Fruit fly (Drosophila melanogaster) whole organism, prepupa: ENCODE results near the gene CG31871.

Source experiments
- CG10631 ChIP-seq: fragments of 200-800 bp; sonication (Bioruptor generic); optimal IDR thresholded peaks from 2 replicates; lab custom pipeline; 2016; ENCODE audit warnings: missing biosample characterization, missing genetic modification characterization
- Gug ChIP-seq: fragments of 200-800 bp; sonication (Bioruptor generic); IDR thresholded peaks from 2 replicates; pipeline ENCODE4 v1.3.6; 2022; ENCODE audit warnings: missing biosample characterization, missing genetic modification characterization
- Hr39 ChIP-seq: fragments of 200-800 bp; sonication (Bioruptor generic); optimal IDR thresholded peaks from 2 replicates; lab custom pipeline; 2016; ENCODE audit warnings: missing biosample characterization, missing genetic modification characterization
- Lpt ChIP-seq: fragments of 200-800 bp; sonication (Bioruptor generic); optimal IDR thresholded peaks from 3 replicates; lab custom pipeline; 2016; ENCODE audit warnings: missing biosample characterization, missing genetic modification characterization
- Sox102F ChIP-seq: fragments of 200-800 bp; sonication (Bioruptor generic); optimal IDR thresholded peaks from 2 replicates; lab custom pipeline; 2016; ENCODE audit warnings: missing biosample characterization, mild to moderate bottlenecking, missing genetic modification characterization
- pdm3 ChIP-seq: fragments of 200-800 bp; sonication (Bioruptor generic); optimal IDR thresholded peaks from 3 replicates; lab custom pipeline; 2016; ENCODE audit warnings: missing biosample characterization, missing genetic modification characterization
- salr ChIP-seq, 2 experiments: fragments of 200-800 bp; sonication (Bioruptor generic); optimal IDR thresholded peaks; 3 replicates each; lab custom pipeline; 2016 to 2018; ENCODE audit warnings: missing biosample characterization in 2 of 2, missing genetic modification characterization in 2 of 2, mild to moderate bottlenecking in 1 of 2

DNA sequence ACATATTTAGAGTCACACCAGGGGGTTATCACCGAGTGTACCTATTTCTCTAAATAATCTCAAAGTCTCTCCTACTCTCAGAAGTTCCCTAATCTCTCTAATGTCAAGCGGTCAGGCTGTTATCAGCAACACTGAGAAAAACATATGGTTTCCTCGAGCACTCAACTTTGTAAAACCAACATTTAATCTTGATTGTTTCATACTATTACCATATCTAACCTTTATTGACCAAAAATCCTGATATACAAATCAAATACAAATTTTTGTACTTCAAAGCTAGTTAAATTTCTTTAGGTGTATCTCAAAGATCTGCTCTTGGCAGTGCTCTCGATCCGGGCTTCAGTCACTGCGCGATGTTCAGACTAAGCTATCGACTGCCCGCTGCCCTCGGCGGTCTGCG lies 41.4 kb downstream of the CG31871 start, which contains the start of gene CG6415:
- peak; percentile 48 for TF ChIP-seq pdm3 (GFP tag; lab: Kevin White, UChicago)
- TF ChIP-seq Gug = peak; percentile 78
- no peak for TF ChIP-seq Lpt (GFP tag; lab: Kevin White, UChicago)
- no peak for TF ChIP-seq Sox102F (GFP tag; lab: Kevin White, UChicago)
- TF ChIP-seq salr (GFP tag; optimal IDR thresholded peaks at IDR 0.05; lab: Kevin White, UChicago) = no peak
- peak; percentile 22 for TF ChIP-seq Hr39 (GFP tag; lab: Kevin White, UChicago)
- TF ChIP-seq CG10631 (GFP tag; lab: Kevin White, UChicago) = no peak
